Worm (Caenorhabditis elegans) whole organism, dauer: Measurements from ENCODE around the gene ogdh-2.

Source experiments
- unc-62 ChIP-seq: sonication (generic microtip); optimal IDR thresholded peaks from 2 replicates; lab custom pipeline; 2017; ENCODE audit warnings: missing biosample characterization, missing genetic modification reagents, missing genetic modification characterization

Gene ogdh-2

ce11 chrV:12244980-12245742, 50.9 kb downstream of the ogdh-2 start, which contains the start of the genes T04H1.13, slfl-5 and rad-50:
Gene T04H1.13, minus strand, starts transcription at chrV:12245030.
Gene slfl-5, minus strand, starts transcription at chrV:12245044.
Gene rad-50, plus strand, starts transcription at chrV:12245646.
- TF ChIP-seq unc-62 = no peak

- no peak for TF ChIP-seq unc-62
Measured at ce11 chrV:12245777-12246452, 51.6 kb downstream of the ogdh-2 start.

ce11 chrV:12251041-12251440, 56.7 kb downstream of the ogdh-2 start, which contains the start of gene T04H1.5:
Gene T04H1.5, plus strand, starts transcription at chrV:12251341.
- no peak for TF ChIP-seq unc-62

ce11 chrV:12252272-12252671, 58.0 kb downstream of the ogdh-2 start, which contains the start of gene lrx-1:
Gene lrx-1, plus strand, starts transcription at chrV:12252572.
- TF ChIP-seq unc-62 = no peak
